Worm (Caenorhabditis elegans) whole organism, mixed stage, embryonic: ENCODE measurements around the gene sre-8.

Experiments
- M03D4.4 ChIP-seq: sonication (generic microtip); optimal IDR thresholded peaks from 2 replicates; lab custom pipeline; 2017; ENCODE audit warnings: mild to moderate bottlenecking, missing genetic modification characterization, missing compliant biosample characterization
- bed-3 ChIP-seq: fragments of 200-800 bp; sonication (Bioruptor generic); optimal IDR thresholded peaks from 3 replicates; lab custom pipeline; 2018; ENCODE audit warnings: mild to moderate bottlenecking, missing genetic modification characterization, moderate library complexity, missing compliant biosample characterization
- blmp-1 ChIP-seq: fragments of 150-350 bp; optimal IDR thresholded peaks from 2 replicates; lab custom pipeline; 2014; ENCODE audit warnings: missing biosample characterization, missing genetic modification characterization
- ceh-39 ChIP-seq: fragments of 150-350 bp; optimal IDR thresholded peaks from 2 replicates; lab custom pipeline; 2014; ENCODE audit warnings: missing biosample characterization, missing genetic modification characterization
- ceh-83 ChIP-seq: fragments of 200-800 bp; sonication (Bioruptor generic); optimal IDR thresholded peaks from 2 replicates; lab custom pipeline; 2018; ENCODE audit warnings: mild to moderate bottlenecking, missing genetic modification characterization, missing compliant biosample characterization
- drap-1 ChIP-seq: fragments of 200-800 bp; sonication (Bioruptor generic); optimal IDR thresholded peaks from 3 replicates; lab custom pipeline; 2018; ENCODE audit warnings: mild to moderate bottlenecking, missing genetic modification characterization, missing compliant biosample characterization
- elt-1 ChIP-seq: sonication (generic microtip); optimal IDR thresholded peaks from 2 replicates; lab custom pipeline; 2017; ENCODE audit warnings: missing genetic modification characterization, mild to moderate bottlenecking, missing compliant biosample characterization, antibody characterized with exemption, moderate library complexity, borderline replicate concordance; ENCODE audit not compliant: insufficient read depth
- flh-1 ChIP-seq: fragments of 200-800 bp; sonication (Bioruptor generic); optimal IDR thresholded peaks from 2 replicates; lab custom pipeline; 2018; ENCODE audit warnings: mild to moderate bottlenecking, missing genetic modification characterization, moderate library complexity, missing compliant biosample characterization
- ham-2 ChIP-seq: fragments of 200-800 bp; sonication (Bioruptor generic); optimal IDR thresholded peaks from 2 replicates; lab custom pipeline; 2018; ENCODE audit warnings: mild to moderate bottlenecking, missing genetic modification characterization, missing compliant biosample characterization
- hlh-1 ChIP-seq: fragments of 150-350 bp; optimal IDR thresholded peaks from 2 replicates; lab custom pipeline; 2014; ENCODE audit warnings: missing biosample characterization, missing genetic modification reagents, missing genetic modification characterization
- lin-32 ChIP-seq: fragments of 200-800 bp; sonication (Bioruptor generic); optimal IDR thresholded peaks from 2 replicates; lab custom pipeline; 2018; ENCODE audit warnings: mild to moderate bottlenecking, missing genetic modification characterization, missing compliant biosample characterization
- lsy-2 ChIP-seq: fragments of 150-350 bp; optimal IDR thresholded peaks from 2 replicates; lab custom pipeline; 2014; ENCODE audit warnings: missing biosample characterization, missing genetic modification characterization
- mab-5 ChIP-seq: fragments of 150-350 bp; optimal IDR thresholded peaks from 2 replicates; lab custom pipeline; 2014; ENCODE audit warnings: missing biosample characterization, missing genetic modification characterization
- mls-2 ChIP-seq: sonication (generic microtip); optimal IDR thresholded peaks from 2 replicates; lab custom pipeline; 2016; ENCODE audit warnings: mild to moderate bottlenecking, missing genetic modification characterization, moderate library complexity, missing compliant biosample characterization
- nhr-12 ChIP-seq: fragments of 150-350 bp; optimal IDR thresholded peaks from 2 replicates; lab custom pipeline; 2014; ENCODE audit warnings: missing biosample characterization, missing genetic modification characterization
- nhr-2 ChIP-seq: fragments of 150-350 bp; optimal IDR thresholded peaks from 2 replicates; lab custom pipeline; 2014; ENCODE audit warnings: missing biosample characterization, missing genetic modification characterization
- nhr-237 ChIP-seq: fragments of 150-350 bp; optimal IDR thresholded peaks from 2 replicates; lab custom pipeline; 2014; ENCODE audit warnings: missing biosample characterization, missing genetic modification characterization
- nhr-28 ChIP-seq: fragments of 150-350 bp; optimal IDR thresholded peaks from 2 replicates; lab custom pipeline; 2014; ENCODE audit warnings: missing biosample characterization, missing genetic modification characterization
- pha-4 ChIP-seq: fragments of 150-350 bp; optimal IDR thresholded peaks from 2 replicates; lab custom pipeline; 2018; ENCODE audit warnings: missing biosample characterization, missing genetic modification reagents, missing genetic modification characterization
- sem-2 ChIP-seq: fragments of 200-800 bp; sonication (Bioruptor generic); optimal IDR thresholded peaks from 2 replicates; lab custom pipeline; 2018; ENCODE audit warnings: mild to moderate bottlenecking, missing genetic modification characterization, missing compliant biosample characterization
- snpc-4 ChIP-seq: fragments of 150-350 bp; optimal IDR thresholded peaks from 2 replicates; lab custom pipeline; 2014; ENCODE audit warnings: missing biosample characterization, missing genetic modification characterization
- tbx-8 ChIP-seq: fragments of 200-800 bp; sonication (Bioruptor generic); optimal IDR thresholded peaks from 2 replicates; lab custom pipeline; 2018; ENCODE audit warnings: mild to moderate bottlenecking, missing genetic modification characterization, moderate library complexity, missing compliant biosample characterization
- unc-39 ChIP-seq: fragments of 150-350 bp; optimal IDR thresholded peaks from 2 replicates; lab custom pipeline; 2014; ENCODE audit warnings: missing biosample characterization, missing genetic modification characterization
- unc-62 ChIP-seq: fragments of 150-350 bp; optimal IDR thresholded peaks from 2 replicates; lab custom pipeline; 2014; ENCODE audit warnings: missing biosample characterization, missing genetic modification reagents, missing genetic modification characterization
- zip-8 ChIP-seq: fragments of 150-350 bp; optimal IDR thresholded peaks from 2 replicates; lab custom pipeline; 2014; ENCODE audit warnings: missing biosample characterization, missing genetic modification characterization
- ztf-11 ChIP-seq: fragments of 150-350 bp; optimal IDR thresholded peaks from 2 replicates; lab custom pipeline; 2014; ENCODE audit warnings: missing biosample characterization, missing genetic modification characterization

Gene sre-8

DNA sequence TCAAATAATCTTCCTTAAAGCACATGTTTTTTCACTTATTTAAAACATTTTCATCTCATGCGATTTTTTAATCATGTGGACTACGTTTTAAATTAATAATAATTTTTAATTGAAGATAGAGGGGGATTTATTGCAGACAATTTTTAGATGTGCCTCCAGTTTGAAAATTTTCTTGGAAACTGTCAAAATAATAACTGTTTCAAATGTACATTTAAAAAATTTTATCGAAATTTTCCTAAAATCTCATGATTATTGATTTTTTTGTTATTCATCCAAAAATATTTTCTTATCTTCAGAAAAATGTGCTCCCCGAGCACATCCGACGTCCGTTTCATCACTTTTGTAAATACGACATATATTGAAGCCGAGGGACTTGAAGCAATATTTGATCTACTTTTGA is at the start of gene sre-8:
Gene sre-8 (plus strand): TSS at position 301 of the 400 bp plus-strand sequence.
- TF ChIP-seq nhr-28 (tag; lab: Kevin White, UChicago), result no peak
- TF ChIP-seq unc-39 (tag; lab: Kevin White, UChicago), result no peak
- no peak for TF ChIP-seq zip-8 (tag; lab: Kevin White, UChicago)
- no peak for TF ChIP-seq snpc-4
- TF ChIP-seq, all 35 proteins: peak for 0

DNA sequence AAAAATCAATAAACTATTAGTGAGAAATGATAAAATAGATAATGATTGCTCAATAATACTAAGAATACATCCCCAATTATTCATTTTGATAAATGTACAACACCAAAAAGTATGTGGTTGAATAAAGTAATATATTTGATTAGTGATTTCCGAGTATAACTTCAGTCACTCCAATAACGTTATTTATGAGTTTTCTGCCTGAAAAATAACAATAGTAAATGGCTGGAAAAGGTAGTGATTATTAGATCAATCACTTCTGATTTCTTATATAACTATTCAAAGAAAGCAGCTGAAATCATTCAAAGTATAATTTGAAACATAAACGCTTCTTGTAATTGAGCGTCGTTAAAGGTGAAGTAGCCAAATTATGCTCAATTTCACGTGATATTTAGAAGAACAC is 46.2 kb upstream of the sre-8 start, which contains the start of gene str-230:
Gene str-230 (minus strand): TSS at position 101 of the 400 bp plus-strand sequence.
- no peak for TF ChIP-seq tbx-8 (GFP tag; lab: Kevin White, UChicago)

DNA sequence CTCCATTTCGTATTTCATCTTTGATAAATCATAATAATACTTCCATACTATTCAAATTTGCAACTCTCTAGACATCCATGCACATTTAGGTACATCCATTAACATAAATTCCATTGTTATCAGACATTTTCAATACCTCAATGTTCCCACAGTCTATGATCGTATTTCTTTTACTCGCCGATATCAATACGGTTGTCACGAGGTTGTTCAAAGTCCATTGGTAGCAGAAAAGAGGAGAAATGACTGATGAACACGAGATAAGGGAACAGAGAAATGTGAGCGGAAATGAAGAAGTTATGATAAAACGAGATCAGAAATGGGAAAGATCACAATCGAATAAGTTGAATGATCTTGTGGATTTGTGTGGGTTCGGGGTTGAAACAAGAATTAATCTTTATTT is 44.1 kb upstream of the sre-8 start:
- TF ChIP-seq hlh-1 (tag; lab: Kevin White, UChicago) (no peak), lin-32 (GFP tag; lab: Kevin White, UChicago) (no peak), ceh-39 (tag; lab: Kevin White, UChicago) (no peak), ceh-83 (GFP tag; lab: Kevin White, UChicago) (no peak), nhr-237 (tag; lab: Kevin White, UChicago) (no peak), mls-2 (no peak), nhr-2 (tag; lab: Kevin White, UChicago) (no peak)

DNA sequence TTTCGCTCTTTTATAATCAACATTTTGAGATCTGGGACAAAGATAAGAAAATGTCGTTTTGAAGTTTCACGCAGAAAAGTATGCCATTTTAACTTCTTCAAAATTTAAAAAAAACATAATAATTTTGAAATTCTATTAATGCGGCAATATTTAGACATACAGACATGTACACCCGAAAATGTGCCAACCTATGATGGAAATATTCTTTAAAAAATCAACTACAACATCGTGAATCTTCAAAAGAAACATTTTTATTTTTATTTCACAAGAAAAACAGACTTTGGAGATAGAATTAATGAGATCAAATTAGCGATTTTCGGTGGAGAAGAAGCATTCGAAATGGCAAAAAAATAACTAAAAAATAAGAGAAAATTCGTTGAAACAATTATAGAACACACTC is 41.8 kb upstream of the sre-8 start, which contains the start of gene T16A9.5:
Gene T16A9.5 (minus strand): TSS at position 101 of the 400 bp plus-strand sequence.
- TF ChIP-seq ztf-11 (no peak), pha-4 (no peak), mab-5 (tag; lab: Kevin White, UChicago) (no peak), sem-2 (GFP tag; lab: Kevin White, UChicago) (no peak), lin-32 (GFP tag; lab: Kevin White, UChicago) (no peak), nhr-237 (tag; lab: Kevin White, UChicago) (no peak), flh-1 (GFP tag; lab: Kevin White, UChicago) (no peak), nhr-2 (tag; lab: Kevin White, UChicago) (no peak), lsy-2 (tag; lab: Kevin White, UChicago) (no peak), M03D4.4 (tag; lab: Kevin White, UChicago) (no peak), hlh-1 (tag; lab: Kevin White, UChicago) (no peak), bed-3 (GFP tag; lab: Kevin White, UChicago) (no peak), nhr-12 (tag; lab: Kevin White, UChicago) (no peak), ceh-83 (GFP tag; lab: Kevin White, UChicago) (no peak), elt-1 (tag; lab: Kevin White, UChicago) (no peak), nhr-28 (tag; lab: Kevin White, UChicago) (no peak), ham-2 (GFP tag; lab: Kevin White, UChicago) (no peak), drap-1 (GFP tag; lab: Kevin White, UChicago) (no peak), tbx-8 (GFP tag; lab: Kevin White, UChicago) (no peak)

DNA sequence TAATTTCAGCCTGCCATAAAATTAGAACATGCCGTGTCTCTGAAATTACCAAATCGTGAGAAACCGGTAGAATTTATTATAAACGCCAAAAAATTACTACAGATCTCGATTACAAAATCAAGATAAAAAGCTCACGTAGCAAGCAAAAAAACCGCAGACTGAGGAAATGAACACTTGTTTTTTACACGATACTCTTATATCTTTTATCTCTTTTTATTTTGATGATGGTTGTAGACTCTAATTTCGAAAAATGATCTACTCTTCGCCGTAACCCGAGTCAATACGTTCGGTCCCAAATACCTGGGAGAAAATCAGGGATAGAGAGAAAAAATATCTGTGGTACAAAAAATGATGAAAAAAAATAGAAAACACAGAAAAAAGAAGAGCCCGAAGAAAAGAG is 33.8 kb upstream of the sre-8 start:
- no peak for TF ChIP-seq unc-62 (GFP tag; lab: Kevin White, UChicago)
- no peak for TF ChIP-seq nhr-28 (tag; lab: Kevin White, UChicago)

DNA sequence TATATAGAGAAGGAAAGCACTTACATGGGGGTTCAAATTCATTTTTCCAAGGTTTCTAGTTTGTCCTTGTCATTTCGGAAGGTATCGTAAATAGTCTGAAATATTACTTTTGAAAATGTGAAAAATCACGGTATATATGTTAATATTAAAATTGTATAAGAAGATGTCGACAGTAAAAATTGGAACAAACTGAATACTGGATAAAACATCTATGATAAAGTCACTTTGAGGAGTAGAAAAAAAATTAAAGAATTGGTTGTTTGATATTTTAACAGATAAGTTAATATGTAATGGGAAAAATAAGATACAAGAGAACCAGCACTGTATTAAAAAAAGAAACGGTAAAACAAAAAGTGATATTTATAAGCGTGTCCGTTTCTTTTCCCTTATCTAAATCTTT is 30.5 kb upstream of the sre-8 start, which contains the start of gene nep-21:
Gene nep-21 (minus strand): TSS at position 101 of the 400 bp plus-strand sequence.
- TF ChIP-seq nhr-2 (tag; lab: Kevin White, UChicago), result no peak
- TF ChIP-seq ham-2 (GFP tag; lab: Kevin White, UChicago), result no peak

DNA sequence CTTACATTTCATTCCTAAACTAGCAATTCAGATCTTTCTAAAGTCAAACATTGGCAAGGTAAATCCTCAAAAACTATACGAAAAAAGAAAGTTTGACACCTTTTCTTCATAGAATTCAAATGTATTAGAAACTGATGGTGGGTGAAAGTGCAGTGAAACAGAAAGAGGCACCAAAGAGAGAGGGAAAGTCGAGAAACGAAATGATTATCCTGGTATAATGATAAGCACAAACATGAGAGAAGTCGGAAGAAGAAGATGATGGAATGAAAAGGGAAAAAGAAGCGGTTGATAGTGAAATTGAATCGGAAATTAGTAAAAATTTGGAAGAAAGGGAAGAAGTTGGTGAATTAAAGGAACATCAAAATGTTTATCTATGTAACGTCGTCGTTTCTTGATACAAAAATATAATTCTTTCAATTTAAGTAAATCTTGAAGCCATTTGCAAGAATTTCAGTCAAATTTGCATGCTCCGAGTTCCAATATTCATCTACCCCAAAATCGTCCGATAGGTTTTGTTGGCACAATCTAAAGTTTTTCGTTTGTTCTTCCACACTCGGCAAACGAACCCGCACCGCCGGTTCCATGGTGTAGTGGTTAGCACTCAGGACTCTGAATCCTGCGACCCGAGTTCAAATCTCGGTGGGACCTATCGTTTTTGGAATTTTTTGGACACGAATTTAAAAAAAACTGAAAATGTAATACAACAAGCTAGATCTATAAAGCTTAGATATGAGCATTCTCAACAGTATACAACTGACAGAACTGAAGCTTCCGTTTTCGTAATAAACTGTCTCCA is 25.9 kb upstream of the sre-8 start:
- TF ChIP-seq unc-39 (tag; lab: Kevin White, UChicago) (no peak), blmp-1 (tag; lab: Kevin White, UChicago) (peak; percentile 68)
- TF ChIP-seq, all 35 proteins: peak for 1
